Worm (Caenorhabditis elegans) whole organism, L1 larva: ENCODE measurements around the gene col-159.

Experiments
- fos-1 ChIP-seq: fragments of 150-350 bp; optimal IDR thresholded peaks from 2 replicates; lab custom pipeline; 2014; ENCODE audit warnings: missing biosample characterization, missing genetic modification characterization
- jun-1 ChIP-seq: fragments of 150-350 bp; optimal IDR thresholded peaks from 2 replicates; lab custom pipeline; 2014; ENCODE audit warnings: missing biosample characterization, missing genetic modification reagents, missing genetic modification characterization
- lsy-2 ChIP-seq, 2 experiments: fragments of 150-350 bp; optimal IDR thresholded peaks; 2 replicates each; lab custom pipeline; 2014; ENCODE audit warnings: missing biosample characterization in 2 of 2, missing genetic modification characterization in 2 of 2
- nhr-237 ChIP-seq: fragments of 150-350 bp; optimal IDR thresholded peaks from 2 replicates; lab custom pipeline; 2014; ENCODE audit warnings: missing biosample characterization, missing genetic modification characterization
- skn-1 ChIP-seq: fragments of 150-350 bp; optimal IDR thresholded peaks from 2 replicates; lab custom pipeline; 2014; ENCODE audit warnings: missing biosample characterization, missing genetic modification characterization
- snpc-4 ChIP-seq: fragments of 150-350 bp; optimal IDR thresholded peaks from 2 replicates; lab custom pipeline; 2014; ENCODE audit warnings: missing biosample characterization, missing genetic modification characterization
- tlp-1 ChIP-seq: fragments of 150-350 bp; optimal IDR thresholded peaks from 2 replicates; lab custom pipeline; 2014; ENCODE audit warnings: missing biosample characterization, missing genetic modification characterization
- ztf-11 ChIP-seq, 2 experiments: sonication (generic microtip); optimal IDR thresholded peaks; 2 replicates each; lab custom pipeline; 2016 to 2017; ENCODE audit warnings: missing genetic modification characterization in 2 of 2, missing biosample characterization in 1 of 2, missing compliant biosample characterization in 1 of 2
- ztf-4 ChIP-seq: fragments of 150-350 bp; optimal IDR thresholded peaks from 2 replicates; lab custom pipeline; 2014; ENCODE audit warnings: missing biosample characterization, missing genetic modification characterization

DNA sequence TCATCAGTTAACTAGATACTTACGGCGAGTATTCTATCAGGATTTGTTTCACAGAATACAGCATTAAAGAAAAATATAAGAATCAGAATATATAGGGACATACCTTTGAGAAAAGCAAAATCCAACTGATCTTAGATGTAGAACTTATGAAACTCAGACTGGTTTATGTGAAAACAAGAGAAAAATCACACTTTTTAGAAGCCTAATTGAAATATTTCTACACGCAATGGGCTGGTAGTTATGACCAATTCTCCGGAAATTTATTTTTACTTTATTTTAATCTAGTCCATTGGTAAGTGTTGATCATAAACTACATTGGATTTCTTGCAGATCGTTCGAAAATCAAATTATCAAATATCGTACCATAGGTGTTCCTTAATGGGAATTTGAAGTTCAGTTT lies 17.8 kb downstream of the col-159 start, which contains the start of gene T09E8.4:
- TF ChIP-seq jun-1: no peak
- TF ChIP-seq nhr-237 (tag; lab: Kevin White, UChicago): no peak
- no peak for TF ChIP-seq ztf-4 (tag; lab: Kevin White, UChicago)
- no peak for TF ChIP-seq skn-1
- no peak for TF ChIP-seq ztf-11 (tag; optimal IDR thresholded peaks at IDR 0.05; lab: Kevin White, UChicago)
- no peak for TF ChIP-seq fos-1 (tag; lab: Kevin White, UChicago)
- TF ChIP-seq tlp-1: no peak
- TF ChIP-seq snpc-4 (tag; lab: Kevin White, UChicago): no peak
- TF ChIP-seq lsy-2 (tag; optimal IDR thresholded peaks at IDR 0.05; lab: Kevin White, UChicago): no peak
